Worm (Caenorhabditis elegans): ENCODE results near the gene H25P19.1.

DNA sequence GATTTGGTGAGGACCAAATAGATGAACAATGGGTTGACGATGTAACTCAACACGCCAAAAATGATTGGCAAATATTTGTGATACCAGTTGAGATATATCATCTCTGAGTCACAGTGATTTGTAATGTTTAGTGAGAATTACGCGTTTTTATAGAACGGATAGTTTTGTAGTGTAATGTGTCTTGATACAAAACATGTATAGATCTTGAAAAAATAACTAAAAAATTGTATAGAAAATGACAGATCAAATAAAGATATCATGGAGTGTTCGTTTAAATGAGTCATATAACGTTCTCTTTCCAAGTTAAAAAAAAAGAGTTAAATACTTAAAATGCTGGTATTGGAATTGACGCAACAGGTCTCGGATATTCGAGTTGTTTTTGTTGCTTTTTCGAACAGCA is 33.1 kb upstream of the H25P19.1 start, which contains the start of gene srj-6:
- TF ChIP-seq snpc-4 (tag; optimal IDR thresholded peaks at IDR 0.05): no peak
- no peak for TF ChIP-seq unc-39 (tag; optimal IDR thresholded peaks at IDR 0.05)
- no peak for TF ChIP-seq fos-1 (tag; optimal IDR thresholded peaks at IDR 0.05)
- no peak for TF ChIP-seq nhr-10 (tag; optimal IDR thresholded peaks at IDR 0.05)
- TF ChIP-seq ama-1 (optimal IDR thresholded peaks at IDR 0.05): no peak
- no peak for TF ChIP-seq elt-3 (tag; optimal IDR thresholded peaks at IDR 0.05)
- TF ChIP-seq nhr-23 (tag; optimal IDR thresholded peaks at IDR 0.05): no peak
- no peak for TF ChIP-seq lin-39 (tag; optimal IDR thresholded peaks at IDR 0.05)

Data from whole organism, L2 larva.